Worm (Caenorhabditis elegans) whole organism, late embryonic: ENCODE measurements around the gene R102.1.

ENCODE experiments used
- C08G9.2 ChIP-seq: sonication (generic microtip); optimal IDR thresholded peaks from 2 replicates; lab custom pipeline; 2016; ENCODE audit warnings: mild to moderate bottlenecking, missing genetic modification characterization, moderate library complexity, missing compliant biosample characterization
- K09A11.1 ChIP-seq: sonication (generic microtip); optimal IDR thresholded peaks from 2 replicates; lab custom pipeline; 2017; ENCODE audit warnings: antibody characterized with exemption, mild to moderate bottlenecking, missing genetic modification characterization, missing compliant biosample characterization; ENCODE audit not compliant: insufficient read depth
- Y22D7AL.16 ChIP-seq: sonication (generic microtip); optimal IDR thresholded peaks from 2 replicates; lab custom pipeline; 2016; ENCODE audit warnings: missing genetic modification characterization, missing compliant biosample characterization
- ahr-1 ChIP-seq: sonication (generic microtip); optimal IDR thresholded peaks from 2 replicates; lab custom pipeline; 2016; ENCODE audit warnings: missing genetic modification characterization, missing compliant biosample characterization
- ama-1 ChIP-seq: fragments of 150-350 bp; optimal IDR thresholded peaks from 2 replicates; lab custom pipeline; 2014
- ceh-18 ChIP-seq: sonication (generic microtip); optimal IDR thresholded peaks from 2 replicates; lab custom pipeline; 2016; ENCODE audit warnings: missing genetic modification characterization, missing compliant biosample characterization
- ceh-19 ChIP-seq: fragments of 200-800 bp; sonication (Bioruptor generic); optimal IDR thresholded peaks from 2 replicates; lab custom pipeline; 2018; ENCODE audit warnings: mild to moderate bottlenecking, missing genetic modification characterization, missing compliant biosample characterization
- ceh-2 ChIP-seq: sonication (generic microtip); optimal IDR thresholded peaks from 2 replicates; lab custom pipeline; 2016; ENCODE audit warnings: missing genotype, missing genetic modification characterization, missing compliant biosample characterization
- ceh-22 ChIP-seq: sonication (generic microtip); optimal IDR thresholded peaks from 2 replicates; lab custom pipeline; 2017; ENCODE audit warnings: missing biosample characterization, missing genetic modification characterization
- ceh-30 ChIP-seq: fragments of 150-350 bp; optimal IDR thresholded peaks from 2 replicates; lab custom pipeline; 2014; ENCODE audit warnings: missing biosample characterization, missing genetic modification characterization
- ceh-31 ChIP-seq: sonication (generic microtip); optimal IDR thresholded peaks from 2 replicates; lab custom pipeline; 2016; ENCODE audit warnings: missing genetic modification characterization, missing compliant biosample characterization
- ceh-34 ChIP-seq: sonication (generic microtip); optimal IDR thresholded peaks from 2 replicates; lab custom pipeline; 2016; ENCODE audit warnings: mild to moderate bottlenecking, missing genetic modification characterization, missing compliant biosample characterization
- ceh-45 ChIP-seq: fragments of 200-800 bp; sonication (Bioruptor generic); IDR thresholded peaks from 2 replicates; pipeline ENCODE4 v1.3.6; 2022; ENCODE audit warnings: missing genetic modification reagents, missing genetic modification characterization, missing compliant biosample characterization
- ceh-48 ChIP-seq: sonication (generic microtip); optimal IDR thresholded peaks from 2 replicates; lab custom pipeline; 2016; ENCODE audit warnings: missing genetic modification characterization, inconsistent platforms, missing compliant biosample characterization
- ceh-6 ChIP-seq: fragments of 200-800 bp; sonication (Bioruptor generic); optimal IDR thresholded peaks from 2 replicates; lab custom pipeline; 2018; ENCODE audit warnings: mild to moderate bottlenecking, missing genetic modification characterization, missing compliant biosample characterization
- ceh-9 ChIP-seq: sonication (generic microtip); optimal IDR thresholded peaks from 2 replicates; lab custom pipeline; 2016; ENCODE audit warnings: mild to moderate bottlenecking, missing genetic modification characterization, inconsistent platforms, missing compliant biosample characterization
- dmd-4 ChIP-seq: sonication (generic microtip); optimal IDR thresholded peaks from 2 replicates; lab custom pipeline; 2016; ENCODE audit warnings: borderline replicate concordance, missing genetic modification characterization, missing compliant biosample characterization
- elt-2 ChIP-seq: sonication (generic microtip); optimal IDR thresholded peaks from 2 replicates; lab custom pipeline; 2016; ENCODE audit warnings: missing genetic modification reagents, missing genetic modification characterization, missing compliant biosample characterization
- elt-4 ChIP-seq: sonication (generic microtip); optimal IDR thresholded peaks from 2 replicates; lab custom pipeline; 2016; ENCODE audit warnings: missing genetic modification characterization, missing compliant biosample characterization
- eyg-1 ChIP-seq: sonication (generic microtip); optimal IDR thresholded peaks from 2 replicates; lab custom pipeline; 2016; ENCODE audit warnings: missing genotype, missing genetic modification characterization, missing compliant biosample characterization
- gmeb-2 ChIP-seq: sonication (generic microtip); optimal IDR thresholded peaks from 2 replicates; lab custom pipeline; 2016; ENCODE audit warnings: missing genetic modification characterization, inconsistent platforms, missing compliant biosample characterization
- hlh-13 ChIP-seq: fragments of 200-800 bp; sonication (Bioruptor generic); optimal IDR thresholded peaks from 2 replicates; lab custom pipeline; 2018; ENCODE audit warnings: mild to moderate bottlenecking, missing genetic modification characterization, missing compliant biosample characterization
- hlh-15 ChIP-seq: sonication (generic microtip); optimal IDR thresholded peaks from 2 replicates; lab custom pipeline; 2016; ENCODE audit warnings: missing genetic modification characterization, missing compliant biosample characterization
- hlh-30 ChIP-seq: sonication (generic microtip); optimal IDR thresholded peaks from 2 replicates; lab custom pipeline; 2017; ENCODE audit warnings: antibody characterized with exemption, missing genetic modification characterization, missing compliant biosample characterization; ENCODE audit not compliant: insufficient read depth
- hlh-8 ChIP-seq: sonication (generic microtip); optimal IDR thresholded peaks from 2 replicates; lab custom pipeline; 2016; ENCODE audit warnings: missing genotype, missing genetic modification characterization, missing compliant biosample characterization
- lim-6 ChIP-seq: sonication (generic microtip); optimal IDR thresholded peaks from 2 replicates; lab custom pipeline; 2016; ENCODE audit warnings: missing genetic modification characterization, missing compliant biosample characterization
- madf-2 ChIP-seq: sonication (generic microtip); optimal IDR thresholded peaks from 2 replicates; lab custom pipeline; 2017; ENCODE audit warnings: missing genetic modification characterization, missing compliant biosample characterization
- mec-3 ChIP-seq: sonication (generic microtip); optimal IDR thresholded peaks from 2 replicates; lab custom pipeline; 2016; ENCODE audit warnings: borderline replicate concordance, missing genetic modification characterization, missing compliant biosample characterization
- nhr-232 ChIP-seq: sonication (generic microtip); optimal IDR thresholded peaks from 2 replicates; lab custom pipeline; 2016; ENCODE audit warnings: missing genetic modification characterization, missing compliant biosample characterization
- npax-4 ChIP-seq: sonication (generic microtip); optimal IDR thresholded peaks from 2 replicates; lab custom pipeline; 2016; ENCODE audit warnings: missing genetic modification characterization, missing compliant biosample characterization
- pha-4 ChIP-seq: fragments of 150-350 bp; optimal IDR thresholded peaks from 2 replicates; lab custom pipeline; 2018; ENCODE audit warnings: missing biosample characterization, missing genetic modification reagents, missing genetic modification characterization
- pqm-1 ChIP-seq: sonication (generic microtip); optimal IDR thresholded peaks from 2 replicates; lab custom pipeline; 2016; ENCODE audit warnings: missing genetic modification characterization, missing compliant biosample characterization
- pros-1 ChIP-seq: fragments of 150-350 bp; optimal IDR thresholded peaks from 2 replicates; lab custom pipeline; 2014; ENCODE audit warnings: missing biosample characterization, missing genetic modification reagents, missing genetic modification characterization
- ref-2 ChIP-seq: sonication (generic microtip); optimal IDR thresholded peaks from 2 replicates; lab custom pipeline; 2016; ENCODE audit warnings: missing genetic modification characterization, missing compliant biosample characterization
- rnt-1 ChIP-seq: sonication (generic microtip); optimal IDR thresholded peaks from 2 replicates; lab custom pipeline; 2016; ENCODE audit warnings: missing genetic modification characterization, missing compliant biosample characterization
- syd-9 ChIP-seq: sonication (generic microtip); optimal IDR thresholded peaks from 2 replicates; lab custom pipeline; 2016; ENCODE audit warnings: mild to moderate bottlenecking, missing genetic modification characterization, moderate library complexity, missing compliant biosample characterization
- tbx-2 ChIP-seq: sonication (generic microtip); optimal IDR thresholded peaks from 2 replicates; lab custom pipeline; 2016; ENCODE audit warnings: missing genetic modification characterization, missing compliant biosample characterization
- tbx-7 ChIP-seq: sonication (generic microtip); optimal IDR thresholded peaks from 2 replicates; lab custom pipeline; 2016; ENCODE audit warnings: missing genotype, missing genetic modification characterization, missing compliant biosample characterization
- ttx-3 ChIP-seq: sonication (generic microtip); optimal IDR thresholded peaks from 2 replicates; lab custom pipeline; 2016; ENCODE audit warnings: missing genetic modification reagents, missing genetic modification characterization, missing compliant biosample characterization
- unc-42 ChIP-seq: sonication (generic microtip); optimal IDR thresholded peaks from 2 replicates; lab custom pipeline; 2016; ENCODE audit warnings: missing genotype, missing genetic modification characterization, missing compliant biosample characterization
- unc-86 ChIP-seq: sonication (generic microtip); optimal IDR thresholded peaks from 2 replicates; lab custom pipeline; 2016; ENCODE audit warnings: missing genetic modification characterization, missing compliant biosample characterization
- zip-5 ChIP-seq: sonication (generic microtip); optimal IDR thresholded peaks from 2 replicates; lab custom pipeline; 2016; ENCODE audit warnings: missing genetic modification characterization, missing compliant biosample characterization
- ztf-16 ChIP-seq: sonication (generic microtip); optimal IDR thresholded peaks from 2 replicates; lab custom pipeline; 2017; ENCODE audit warnings: missing genetic modification characterization, missing compliant biosample characterization

Gene R102.1

DNA sequence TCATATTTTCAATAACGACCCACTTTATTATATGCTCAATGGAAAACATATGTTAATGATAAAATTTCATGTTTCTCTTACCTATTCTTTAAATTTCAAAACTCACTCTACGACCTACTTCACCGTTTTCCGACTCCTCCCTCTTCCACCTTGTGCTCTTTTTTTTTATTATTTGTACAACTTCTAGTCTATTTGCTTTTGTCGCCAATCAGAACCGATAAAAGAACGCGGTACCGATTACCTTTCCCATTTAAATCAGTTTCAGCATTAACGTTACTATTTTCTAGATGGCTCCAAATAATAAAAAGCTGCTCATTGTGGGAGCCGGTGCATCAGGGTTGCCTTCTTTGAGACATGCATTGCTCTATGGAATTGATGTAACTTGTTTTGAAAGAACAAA is 24.1 kb upstream of the R102.1 start, which contains the start of gene fmo-1:
fmo-1 (plus strand) TSS at position 98 of the 400 bp plus-strand sequence.
- no peak for TF ChIP-seq hlh-13 (GFP tag; lab: Kevin White, UChicago)
- no peak for TF ChIP-seq nhr-232
- no peak for TF ChIP-seq lim-6 (tag; lab: Kevin White, UChicago)
- no peak for TF ChIP-seq madf-2 (tag; lab: Kevin White, UChicago)
- no peak for TF ChIP-seq ceh-6 (GFP tag; lab: Kevin White, UChicago)
- no peak for TF ChIP-seq hlh-15 (tag; lab: Kevin White, UChicago)
- TF ChIP-seq unc-86 = no peak
- no peak for TF ChIP-seq ama-1 (lab: Kevin White, UChicago)
- no peak for TF ChIP-seq ahr-1
- TF ChIP-seq ceh-31 (tag; lab: Kevin White, UChicago) = no peak

ce11 chrIV:10664134-10664533 is 21.7 kb upstream of the R102.1 start, which contains the start of gene K08C7.7:
Gene K08C7.7 (plus strand): TSS chrIV:10664434.
- TF ChIP-seq hlh-15 (tag; lab: Kevin White, UChicago) (no peak), ztf-16 (tag; lab: Kevin White, UChicago) (no peak), ceh-22 (no peak), ceh-48 (tag; lab: Kevin White, UChicago) (no peak), nhr-232 (no peak), lim-6 (tag; lab: Kevin White, UChicago) (no peak), ahr-1 (no peak), ceh-45 (no peak), dmd-4 (no peak), pqm-1 (tag; lab: Kevin White, UChicago) (no peak)

ce11 chrIV:10666523-10666922 is 19.3 kb upstream of the R102.1 start, which contains the start of gene epi-1:
Gene epi-1 (plus strand): TSS chrIV:10666823.
- TF ChIP-seq hlh-8 (peak; percentile 2), syd-9 (no peak)

- TF ChIP-seq dmd-4 = no peak
- TF ChIP-seq tbx-2 (tag; lab: Kevin White, UChicago) = no peak
- TF ChIP-seq ceh-6 (GFP tag; lab: Kevin White, UChicago) = no peak
- no peak for TF ChIP-seq C08G9.2 (tag; lab: Kevin White, UChicago)
These were observed 17.3 kb upstream of the R102.1 start for ce11 chrIV:10668561-10668960.

- no peak for TF ChIP-seq tbx-2 (tag; lab: Kevin White, UChicago)
- TF ChIP-seq mec-3 (tag; lab: Kevin White, UChicago) = no peak
- TF ChIP-seq ceh-9 = no peak
- TF ChIP-seq ceh-34 (tag; lab: Kevin White, UChicago) = no peak
- no peak for TF ChIP-seq elt-2 (tag; lab: Kevin White, UChicago)
- TF ChIP-seq hlh-30 (tag; lab: Kevin White, UChicago) = no peak
- no peak for TF ChIP-seq ceh-30 (tag; lab: Kevin White, UChicago)
- no peak for TF ChIP-seq eyg-1 (tag; lab: Kevin White, UChicago)
- TF ChIP-seq ceh-19 (GFP tag; lab: Kevin White, UChicago) = no peak
- no peak for TF ChIP-seq lim-6 (tag; lab: Kevin White, UChicago)
- no peak for TF ChIP-seq ceh-2 (tag; lab: Kevin White, UChicago)
- TF ChIP-seq elt-4 (tag; lab: Kevin White, UChicago) = no peak
- TF ChIP-seq ceh-48 (tag; lab: Kevin White, UChicago) = no peak
- TF ChIP-seq tbx-7 = no peak
These were observed 5.5 kb upstream of the R102.1 start, which contains the start of gene K08C7.4 for ce11 chrIV:10680379-10680778. Gene K08C7.4 (minus strand): TSS chrIV:10680479.

DNA sequence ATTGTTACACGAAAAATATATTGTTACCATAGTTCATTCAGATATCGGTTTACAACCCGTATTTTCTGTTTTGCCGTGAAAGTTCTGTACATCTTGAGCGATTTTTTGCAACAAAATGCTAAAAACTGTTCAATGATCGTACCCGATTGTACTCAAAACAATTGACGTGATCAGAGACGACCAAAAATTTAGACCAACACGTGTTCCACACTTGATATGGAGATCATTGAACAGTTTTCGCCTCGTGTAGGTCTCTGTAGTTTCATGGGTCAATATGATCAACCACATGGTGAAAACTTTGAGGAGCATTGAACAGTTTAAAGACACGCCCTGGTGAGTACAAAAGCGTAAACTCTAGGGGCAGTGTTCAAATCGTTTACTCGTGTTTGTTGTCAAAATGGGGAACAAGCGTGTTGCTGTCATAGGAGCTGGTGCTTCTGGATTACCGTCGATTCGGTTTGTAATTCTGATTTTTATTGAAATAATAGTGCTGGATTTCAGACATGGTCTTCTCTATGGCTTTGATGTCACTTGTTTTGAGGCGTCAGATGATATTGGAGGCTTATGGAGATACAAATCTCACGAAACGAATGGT is 3.6 kb upstream of the R102.1 start, which contains the start of gene fmo-2:
fmo-2 (plus strand) TSS at position 370 of the 595 bp plus-strand sequence.
- TF ChIP-seq npax-4 (tag; lab: Kevin White, UChicago) (no peak), tbx-7 (no peak), ref-2 (tag; lab: Kevin White, UChicago) (no peak), gmeb-2 (no peak), ttx-3 (tag; lab: Kevin White, UChicago) (no peak), eyg-1 (tag; lab: Kevin White, UChicago) (no peak), ceh-18 (tag; lab: Kevin White, UChicago) (no peak), pros-1 (tag; lab: Kevin White, UChicago) (no peak), ceh-2 (tag; lab: Kevin White, UChicago) (no peak), zip-5 (tag; lab: Kevin White, UChicago) (no peak), pha-4 (tag; lab: Kevin White, UChicago) (no peak), Y22D7AL.16 (tag; lab: Kevin White, UChicago) (no peak), madf-2 (tag; lab: Kevin White, UChicago) (no peak), K09A11.1 (tag; lab: Kevin White, UChicago) (no peak), unc-42 (tag; lab: Kevin White, UChicago) (no peak), nhr-232 (no peak), rnt-1 (tag; lab: Kevin White, UChicago) (no peak)
- TF ChIP-seq, all 69 proteins: peak for 0
